Worm (Caenorhabditis elegans): ENCODE measurements around the gene Y37D8A.5.

Y37D8A.5 gene

ce11 chrIII:12875653-12876052 is 20.4 kb upstream of the Y37D8A.5 start:
- peak; percentile 1 for TF ChIP-seq F52B5.7 (tag; optimal IDR thresholded peaks at IDR 0.05)
- TF ChIP-seq ceh-100 (GFP tag; IDR thresholded peaks at IDR 0.05), result 0 out of 2 replicates have a peak, but pooled peaks have one; percentile 29
- 0 out of 2 replicates have a peak, but pooled peaks have one; percentile 42 for TF ChIP-seq Y79H2A.3 (GFP tag; conservative IDR thresholded peaks at IDR 0.05)
- no peak for TF ChIP-seq K12H6.12 (tag; optimal IDR thresholded peaks at IDR 0.05)
- no peak for TF ChIP-seq F10E7.11 (tag; optimal IDR thresholded peaks at IDR 0.05)
- TF ChIP-seq F23B12.7 (tag; optimal IDR thresholded peaks at IDR 0.05; ENCODE audit: insufficient read depth), result no peak
- TF ChIP-seq hsf-1 (GFP tag; IDR thresholded peaks at IDR 0.05), result peak; percentile 55; the same call in 1 of the 2 replicates
- TF ChIP-seq die-1 (tag; optimal IDR thresholded peaks at IDR 0.05), result peak; percentile 31
- 0 out of 2 replicates have a peak, but pooled peaks have one; percentile 12 for TF ChIP-seq D2030.7 (GFP tag; IDR thresholded peaks at IDR 0.05)
- no peak for TF ChIP-seq F55B11.4 (tag; optimal IDR thresholded peaks at IDR 0.05; ENCODE audit: borderline replicate concordance, insufficient read depth)
- TF ChIP-seq ztf-28 (GFP tag; IDR thresholded peaks at IDR 0.05), result no peak
- no peak for TF ChIP-seq tbx-9 (tag; optimal IDR thresholded peaks at IDR 0.05; ENCODE audit: borderline replicate concordance)
- 0 out of 2 replicates have a peak, but pooled peaks have one; percentile 49 for TF ChIP-seq ekl-4 (GFP tag; IDR thresholded peaks at IDR 0.05)
- TF ChIP-seq Y53G8AR.9 (GFP tag; conservative IDR thresholded peaks at IDR 0.05), result peak; percentile 58; the same call in 1 of the 2 replicates
- peak; percentile 19; the same call in 1 of the 2 replicates for TF ChIP-seq hmg-1.2 (GFP tag; IDR thresholded peaks at IDR 0.05)
- TF ChIP-seq tbp1 (GFP tag; optimal IDR thresholded peaks at IDR 0.05), result peak; percentile 31
- no peak for TF ChIP-seq cebp-1 (GFP tag; IDR thresholded peaks at IDR 0.05)
- peak; percentile 19 for TF ChIP-seq cebp-1 (tag; optimal IDR thresholded peaks at IDR 0.05)
- TF ChIP-seq lin-54 (GFP tag; optimal IDR thresholded peaks at IDR 0.05), result no peak
- no peak for TF ChIP-seq ztf-6 (GFP tag; IDR thresholded peaks at IDR 0.05)
- peak; percentile 59; the same call in 1 of the 2 replicates for TF ChIP-seq B0336.3 (GFP tag; IDR thresholded peaks at IDR 0.05)
- no peak for TF ChIP-seq snpc-1.1 (tag; optimal IDR thresholded peaks at IDR 0.05; ENCODE audit: insufficient read depth)
- TF ChIP-seq sea-2 (GFP tag; IDR thresholded peaks at IDR 0.05), result no peak
- peak; percentile 33; the same call in 1 of the 2 replicates for TF ChIP-seq pbrm-1 (GFP tag; IDR thresholded peaks at IDR 0.05)
- TF ChIP-seq athp-1 (tag; optimal IDR thresholded peaks at IDR 0.05), result peak; percentile 31
- TF ChIP-seq F37B4.10 (GFP tag; IDR thresholded peaks at IDR 0.05), result no peak
- no peak for TF ChIP-seq attf-6 (GFP tag; IDR thresholded peaks at IDR 0.05)
- no peak for TF ChIP-seq ceh-40 (GFP tag; IDR thresholded peaks at IDR 0.05)
- no peak for TF ChIP-seq nfya-1 (tag; optimal IDR thresholded peaks at IDR 0.05; ENCODE audit: borderline replicate concordance, insufficient read depth)
- no peak for TF ChIP-seq sptf-2 (GFP tag; optimal IDR thresholded peaks at IDR 0.05)
- no peak for TF ChIP-seq ama-1 (optimal IDR thresholded peaks at IDR 0.05)
- TF ChIP-seq ama-1 (GFP tag; optimal IDR thresholded peaks at IDR 0.05), result peak; percentile 64 to 70
- TF ChIP-seq rpc-1 (optimal IDR thresholded peaks at IDR 0.05), result no peak
- no peak for TF ChIP-seq rpc-1 (tag; optimal IDR thresholded peaks at IDR 0.05)
- 0 out of 2 replicates have a peak, but pooled peaks have one; percentile 10 for TF ChIP-seq F33H1.4 (GFP tag; IDR thresholded peaks at IDR 0.05)
- TF ChIP-seq Y95B8A.8 (GFP tag; IDR thresholded peaks at IDR 0.05), result no peak
- peak; percentile 90 for TF ChIP-seq F49E8.2 (tag; optimal IDR thresholded peaks at IDR 0.05; ENCODE audit: insufficient read depth)
- no peak for TF ChIP-seq ztf-25 (GFP tag; IDR thresholded peaks at IDR 0.05)
- TF ChIP-seq F22D6.2 (tag; optimal IDR thresholded peaks at IDR 0.05), result no peak
- TF ChIP-seq madf-6 (GFP tag; IDR thresholded peaks at IDR 0.05), result peak; percentile 57
- no peak for TF ChIP-seq dox-1 (GFP tag; IDR thresholded peaks at IDR 0.05)
- peak; percentile 22 for TF ChIP-seq repo-1 (tag; optimal IDR thresholded peaks at IDR 0.05)
- peak; percentile 47 for TF ChIP-seq hrde-1 (tag; optimal IDR thresholded peaks at IDR 0.05; ENCODE audit: borderline replicate concordance)
